Fruit fly (Drosophila melanogaster) whole organism, adult: ENCODE measurements around the gene Iyd.
A peak's percentile ranks its signal among the peaks of the same experiment; 100 is the strongest.

Experiments used
- CG7045 ChIP-seq: fragments of 200-800 bp; sonication (Bioruptor generic); optimal IDR thresholded peaks from 2 replicates; lab custom pipeline; 2017; ENCODE audit warnings: missing biosample characterization, mild to moderate bottlenecking, missing genetic modification characterization
- ovo ChIP-seq: fragments of 200-800 bp; sonication (Bioruptor generic); optimal IDR thresholded peaks from 2 replicates; lab custom pipeline; 2016; ENCODE audit warnings: missing biosample characterization, missing genetic modification characterization
- pad ChIP-seq: fragments of 200-800 bp; sonication (Bioruptor generic); optimal IDR thresholded peaks from 3 replicates; lab custom pipeline; 2017; ENCODE audit warnings: missing biosample characterization, missing genetic modification characterization, mild to moderate bottlenecking, moderate library complexity, missing genetic modification reagents
- tj ChIP-seq: fragments of 200-800 bp; sonication (Bioruptor generic); optimal IDR thresholded peaks from 3 replicates; lab custom pipeline; 2017; ENCODE audit warnings: missing biosample characterization, mild to moderate bottlenecking, missing genetic modification characterization, moderate library complexity
- toe ChIP-seq: fragments of 200-800 bp; sonication (Bioruptor generic); optimal IDR thresholded peaks from 2 replicates; lab custom pipeline; 2016; ENCODE audit warnings: missing biosample characterization, missing genetic modification characterization

The Iyd gene

DNA sequence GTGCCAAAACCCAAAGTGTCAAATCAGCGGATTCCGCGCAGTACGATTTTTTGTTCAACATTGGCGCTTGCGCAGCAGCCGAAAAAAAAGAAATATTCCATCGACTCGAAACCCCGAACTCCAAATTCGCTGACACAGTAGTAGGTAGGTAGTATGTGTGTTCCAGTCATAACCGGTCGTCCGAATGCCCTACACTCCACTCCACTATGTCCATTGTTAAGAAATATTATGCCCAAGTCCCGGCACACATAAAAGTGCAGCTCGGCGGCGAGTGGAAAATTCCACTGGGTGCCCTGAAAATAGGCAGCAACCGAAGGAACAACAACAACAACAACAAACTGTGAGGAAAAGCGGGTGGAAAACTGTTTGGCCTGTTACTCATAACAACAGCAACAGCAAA is 51.0 kb downstream of the Iyd start:
- peak; percentile 99 for TF ChIP-seq tj (GFP tag; lab: Kevin White, UChicago)
- TF ChIP-seq CG7045 = no peak
- TF ChIP-seq toe (GFP tag; lab: Kevin White, UChicago) = no peak
- no peak for TF ChIP-seq ovo (GFP tag; lab: Kevin White, UChicago)

- TF ChIP-seq pad = no peak
- TF ChIP-seq tj (GFP tag; lab: Kevin White, UChicago) = peak; percentile 97
- TF ChIP-seq CG7045 = no peak
Measured at dm6 chr3L:11043650-11044049, 52.4 kb downstream of the Iyd start.
